Fruit fly (Drosophila melanogaster) whole organism, wandering third instar larva: ENCODE measurements around the gene CG14568.

Experiments used
- Abd-B ChIP-seq: fragments of >200 bp; optimal IDR thresholded peaks from 2 replicates; lab custom pipeline; 2017; ENCODE audit warnings: missing biosample characterization, missing genetic modification characterization
- CG9705 ChIP-seq: fragments of 200-800 bp; sonication (Bioruptor generic); optimal IDR thresholded peaks from 2 replicates; lab custom pipeline; 2018; ENCODE audit warnings: missing biosample characterization, mild to moderate bottlenecking, missing genetic modification characterization
- Hnf4 ChIP-seq: fragments of 200-800 bp; sonication (Bioruptor generic); optimal IDR thresholded peaks from 2 replicates; lab custom pipeline; 2016; ENCODE audit warnings: missing biosample characterization, mild to moderate bottlenecking, missing genetic modification characterization
- Myc ChIP-seq: fragments of >200 bp; optimal IDR thresholded peaks from 2 replicates; lab custom pipeline; 2017
- dsf ChIP-seq: sonication (Bioruptor generic); optimal IDR thresholded peaks from 2 replicates; lab custom pipeline; 2016; ENCODE audit warnings: missing biosample characterization, missing genetic modification characterization, borderline replicate concordance
- jim ChIP-seq: fragments of 175-275, 200-325 bp; sonication (Bioruptor generic); optimal IDR thresholded peaks from 2 replicates; lab custom pipeline; 2016; ENCODE audit warnings: missing biosample characterization, mild to moderate bottlenecking, missing genetic modification characterization
- lola ChIP-seq: fragments of >200 bp; optimal IDR thresholded peaks from 2 replicates; lab custom pipeline; 2017; ENCODE audit warnings: missing biosample characterization, missing genetic modification characterization
- pan ChIP-seq: fragments of >200 bp; optimal IDR thresholded peaks from 2 replicates; lab custom pipeline; 2017
- psq ChIP-seq: fragments of 200-800 bp; sonication (Bioruptor generic); optimal IDR thresholded peaks from 3 replicates; lab custom pipeline; 2017; ENCODE audit warnings: missing biosample characterization, mild to moderate bottlenecking, missing genetic modification characterization, moderate library complexity
- usp ChIP-seq: fragments of >200 bp; optimal IDR thresholded peaks from 2 replicates; lab custom pipeline; 2017; ENCODE audit warnings: missing biosample characterization, missing genetic modification characterization

- no peak for TF ChIP-seq dsf (GFP tag; lab: Kevin White, UChicago)
- TF ChIP-seq CG9705 (GFP tag; lab: Kevin White, UChicago) = peak; percentile 64
- TF ChIP-seq lola (GFP tag; lab: Kevin White, UChicago) = no peak
- no peak for TF ChIP-seq pan
- no peak for TF ChIP-seq usp (GFP tag; lab: Kevin White, UChicago)
- peak; percentile 15 for TF ChIP-seq Hnf4 (GFP tag; lab: Kevin White, UChicago)
- peak; percentile 79 for TF ChIP-seq psq (GFP tag; lab: Kevin White, UChicago)
- no peak for TF ChIP-seq Myc (lab: Kevin White, UChicago)
- no peak for TF ChIP-seq jim (GFP tag; lab: Kevin White, UChicago)
- TF ChIP-seq Abd-B (GFP tag; lab: Kevin White, UChicago) = no peak
These were observed 23.3 kb downstream of the CG14568 start for dm6 chr3L:21709785-21710591.
